Fruit fly (Drosophila melanogaster) ovary, adult (tissue): ENCODE data around the gene CG32462.

Source experiments
- CG17801 ChIP-seq: fragments of 200-800 bp; optimal IDR thresholded peaks from 2 replicates; lab custom pipeline; 2019; ENCODE audit warnings: missing biosample characterization, mild to moderate bottlenecking, missing genetic modification characterization, moderate library complexity; ENCODE audit not compliant: partially characterized antibody

Gene CG32462

dm6 chr3L:22853412-22853811 is at the start of gene CG32462:
Gene CG32462 (minus strand): TSS chr3L:22853512.
- TF ChIP-seq CG17801 (GFP tag; lab: Kevin White, UChicago), result no peak

dm6 chr3L:22901612-22902011 is 48.3 kb upstream of the CG32462 start, which contains the start of gene BoYb:
Gene BoYb (plus strand): TSS chr3L:22901912.
- TF ChIP-seq CG17801 (GFP tag; lab: Kevin White, UChicago), result no peak

dm6 chr3L:22898444-22898843 is 45.1 kb upstream of the CG32462 start, which contains the start of gene CG11131:
Gene CG11131 (plus strand): TSS chr3L:22898744.
- no peak for TF ChIP-seq CG17801 (GFP tag; lab: Kevin White, UChicago)

- TF ChIP-seq CG17801 (GFP tag; lab: Kevin White, UChicago), result no peak
Observed at dm6 chr3L:22894689-22895283, 41.5 kb upstream of the CG32462 start.

dm6 chr3L:22891009-22891408 is 37.7 kb upstream of the CG32462 start:
- TF ChIP-seq CG17801 (GFP tag; lab: Kevin White, UChicago), result no peak

- no peak for TF ChIP-seq CG17801 (GFP tag; lab: Kevin White, UChicago)
Observed at dm6 chr3L:22890024-22890423, 36.7 kb upstream of the CG32462 start.

dm6 chr3L:22888591-22889258 is 35.4 kb upstream of the CG32462 start:
- TF ChIP-seq CG17801 (GFP tag; lab: Kevin White, UChicago), result no peak

- TF ChIP-seq CG17801 (GFP tag; lab: Kevin White, UChicago), result no peak
Observed at dm6 chr3L:22887677-22888076, 34.4 kb upstream of the CG32462 start.

dm6 chr3L:22886939-22887338 is 33.6 kb upstream of the CG32462 start:
- TF ChIP-seq CG17801 (GFP tag; lab: Kevin White, UChicago), result no peak

- no peak for TF ChIP-seq CG17801 (GFP tag; lab: Kevin White, UChicago)
Observed at dm6 chr3L:22885843-22886242, 32.5 kb upstream of the CG32462 start.

- no peak for TF ChIP-seq CG17801 (GFP tag; lab: Kevin White, UChicago)
Observed at dm6 chr3L:22884481-22884880, 31.2 kb upstream of the CG32462 start.

- no peak for TF ChIP-seq CG17801 (GFP tag; lab: Kevin White, UChicago)
Observed at dm6 chr3L:22883649-22884048, 30.3 kb upstream of the CG32462 start.

dm6 chr3L:22880914-22881313 is 27.6 kb upstream of the CG32462 start, which contains the start of gene slif:
Gene slif (plus strand): TSS chr3L:22881045.
- no peak for TF ChIP-seq CG17801 (GFP tag; lab: Kevin White, UChicago)

dm6 chr3L:22879344-22879723 is 26.0 kb upstream of the CG32462 start:
- no peak for TF ChIP-seq CG17801 (GFP tag; lab: Kevin White, UChicago)

dm6 chr3L:22878723-22879343 is 25.5 kb upstream of the CG32462 start, which contains the start of the genes Chro and Ssl1:
Gene Chro (minus strand): TSS chr3L:22878984.
Gene Ssl1 (plus strand): TSS chr3L:22879089.
- peak; percentile 100 for TF ChIP-seq CG17801 (GFP tag; lab: Kevin White, UChicago)
